Fruit fly (Drosophila melanogaster): Measurements from ENCODE around the gene RhoGAP92B.

Gene RhoGAP92B

dm6 chr3R:19904865-19905373 lies at the start of gene RhoGAP92B, which contains the start of gene Surf6 (continued):
- TF ChIP-seq CG8089 (GFP tag; optimal IDR thresholded peaks at IDR 0.05), result peak; percentile 49
- TF ChIP-seq pros (GFP tag; optimal IDR thresholded peaks at IDR 0.05), result no peak
- no peak for TF ChIP-seq sens-2 (GFP tag; IDR thresholded peaks at IDR 0.05)
- TF ChIP-seq CG8478 (optimal IDR thresholded peaks at IDR 0.05), result no peak
- no peak for TF ChIP-seq hb (GFP tag; IDR thresholded peaks at IDR 0.05; ENCODE audit: partially characterized antibody)
- no peak for TF ChIP-seq ham (GFP tag; IDR thresholded peaks at IDR 0.05)
- TF ChIP-seq maf-S (GFP tag; optimal IDR thresholded peaks at IDR 0.05), result peak; percentile 19
- TF ChIP-seq CG9817 (tag; optimal IDR thresholded peaks at IDR 0.05), result peak; percentile 31
- TF ChIP-seq NK7.1 (GFP tag; optimal IDR thresholded peaks at IDR 0.05), result peak; percentile 12
- no peak for TF ChIP-seq pan (optimal IDR thresholded peaks at IDR 0.05)
- peak in 1 of 2 experiments; percentile 30 for TF ChIP-seq pan (GFP tag; optimal IDR thresholded peaks at IDR 0.05 in 1 of 2, IDR thresholded peaks at IDR 0.05 in 1 of 2)
- TF ChIP-seq PHDP (tag; optimal IDR thresholded peaks at IDR 0.05), result peak; percentile 55
- TF ChIP-seq nau (GFP tag; optimal IDR thresholded peaks at IDR 0.05), result peak; percentile 77
- TF ChIP-seq pb (GFP tag; optimal IDR thresholded peaks at IDR 0.05), result peak; percentile 60
- TF ChIP-seq YL-1 (GFP tag; optimal IDR thresholded peaks at IDR 0.05), result peak; percentile 92
- TF ChIP-seq Oaz (GFP tag; IDR thresholded peaks at IDR 0.05), result no peak
- peak; percentile 10 for TF ChIP-seq CG12219 (GFP tag; optimal IDR thresholded peaks at IDR 0.05)
- TF ChIP-seq CG17912 (GFP tag; optimal IDR thresholded peaks at IDR 0.05), result no peak
- peak; percentile 77 for TF ChIP-seq CG10267 (tag; optimal IDR thresholded peaks at IDR 0.05)
- TF ChIP-seq CG16815 (GFP tag; optimal IDR thresholded peaks at IDR 0.05), result no peak
- TF ChIP-seq CG11504 (tag; optimal IDR thresholded peaks at IDR 0.05), result peak; percentile 69
- peak; percentile 53; the same call in 1 of the 3 replicates for TF ChIP-seq so (GFP tag; IDR thresholded peaks at IDR 0.05)
- TF ChIP-seq CG8281 (tag; optimal IDR thresholded peaks at IDR 0.05), result no peak
- no peak for TF ChIP-seq Bgb (GFP tag; IDR thresholded peaks at IDR 0.05; ENCODE audit: partially characterized antibody)
- peak; percentile 43 for TF ChIP-seq Elba2 (GFP tag; optimal IDR thresholded peaks at IDR 0.05)
- TF ChIP-seq CG6765 (GFP tag; optimal IDR thresholded peaks at IDR 0.05), result peak; percentile 75
- TF ChIP-seq CG10209 (GFP tag; optimal IDR thresholded peaks at IDR 0.05), result peak; percentile 60
- no peak for TF ChIP-seq ac (GFP tag; optimal IDR thresholded peaks at IDR 0.05)
- peak; percentile 37 for TF ChIP-seq Atf3 (GFP tag; optimal IDR thresholded peaks at IDR 0.05)
- peak; percentile 89 for TF ChIP-seq stwl (tag; optimal IDR thresholded peaks at IDR 0.05)
- TF ChIP-seq Xbp1 (GFP tag; optimal IDR thresholded peaks at IDR 0.05), result peak; percentile 70
- TF ChIP-seq CG1529 (GFP tag; optimal IDR thresholded peaks at IDR 0.05), result peak; percentile 41
- peak; percentile 49 for TF ChIP-seq CG4424 (GFP tag; optimal IDR thresholded peaks at IDR 0.05)
- peak; percentile 33 for TF ChIP-seq Atf-2 (GFP tag; optimal IDR thresholded peaks at IDR 0.05)
- 0 out of 3 replicates have a peak, but pooled peaks have one; percentile 23 for TF ChIP-seq H15 (GFP tag; IDR thresholded peaks at IDR 0.05)
- TF ChIP-seq ATbp (GFP tag; optimal IDR thresholded peaks at IDR 0.05), result no peak
- TF ChIP-seq CG11723 (GFP tag; optimal IDR thresholded peaks at IDR 0.05), result peak; percentile 20
- peak; percentile 62 for TF ChIP-seq Myb (GFP tag; optimal IDR thresholded peaks at IDR 0.05)
- TF ChIP-seq CG8359 (GFP tag; optimal IDR thresholded peaks at IDR 0.05; ENCODE audit: borderline replicate concordance), result peak; percentile 4
- peak; percentile 70; the same call in 2 of the 3 replicates for TF ChIP-seq Dbx (GFP tag; IDR thresholded peaks at IDR 0.05)
- TF ChIP-seq CG14441 (GFP tag; IDR thresholded peaks at IDR 0.05), result peak; percentile 61; the same call in 1 of the 2 replicates
- TF ChIP-seq sr (GFP tag; IDR thresholded peaks at IDR 0.05), result no peak
- TF ChIP-seq unc-4 (GFP tag; IDR thresholded peaks at IDR 0.05; ENCODE audit: partially characterized antibody), result peak; percentile 45; the same call in 1 of the 2 replicates
- TF ChIP-seq sd (tag; optimal IDR thresholded peaks at IDR 0.05), result peak; percentile 67
- TF ChIP-seq CG8765 (GFP tag; IDR thresholded peaks at IDR 0.05), result no peak
- TF ChIP-seq CG2199 (GFP tag; IDR thresholded peaks at IDR 0.05), result no peak
- no peak for TF ChIP-seq dan (GFP tag; IDR thresholded peaks at IDR 0.05)
- TF ChIP-seq p53 (GFP tag; optimal IDR thresholded peaks at IDR 0.05), result peak; percentile 55
- TF ChIP-seq Mes4 (GFP tag; optimal IDR thresholded peaks at IDR 0.05), result peak; percentile 68
- TF ChIP-seq toy (GFP tag; IDR thresholded peaks at IDR 0.05), result peak; percentile 24; the same call in 1 of the 2 replicates
- peak; percentile 36; the same call in 1 of the 2 replicates for TF ChIP-seq sisA (GFP tag; IDR thresholded peaks at IDR 0.05)

Measured in whole organism, embryonic.